Fruit fly (Drosophila melanogaster) whole organism, embryonic: ENCODE results near the gene gce.

Source experiments
- Blimp-1 ChIP-seq: fragments of 200-800 bp; sonication (Bioruptor generic); optimal IDR thresholded peaks from 3 replicates; lab custom pipeline; 2018; ENCODE audit warnings: missing biosample characterization, missing genetic modification characterization, mild to moderate bottlenecking, moderate library complexity, missing genetic modification reagents
- CG11560 ChIP-seq: fragments of 200-800 bp; sonication (Bioruptor generic); IDR thresholded peaks from 3 replicates; pipeline ENCODE4 v1.3.6; 2022; ENCODE audit warnings: missing biosample characterization, missing genetic modification characterization
- CG12071 ChIP-seq: fragments of 200-800 bp; sonication (Bioruptor generic); optimal IDR thresholded peaks from 3 replicates; lab custom pipeline; 2018; ENCODE audit warnings: missing biosample characterization, mild to moderate bottlenecking, missing genetic modification characterization
- CG13424 ChIP-seq: fragments of 200-800 bp; sonication (Bioruptor generic); optimal IDR thresholded peaks from 2 replicates; lab custom pipeline; 2019; ENCODE audit warnings: missing biosample characterization, mild to moderate bottlenecking, missing genetic modification characterization, moderate library complexity
- CG15073 ChIP-seq: fragments of 200-800 bp; sonication (Bioruptor generic); optimal IDR thresholded peaks from 2 replicates; lab custom pipeline; 2016; ENCODE audit warnings: missing biosample characterization, missing genetic modification characterization
- CG15696 ChIP-seq: fragments of 200-800 bp; sonication (Bioruptor generic); optimal IDR thresholded peaks from 2 replicates; lab custom pipeline; 2019; ENCODE audit warnings: missing biosample characterization, mild to moderate bottlenecking, missing genetic modification characterization, moderate library complexity
- CG1647 ChIP-seq: fragments of 200-800 bp; sonication (Bioruptor generic); optimal IDR thresholded peaks from 3 replicates; lab custom pipeline; 2016; ENCODE audit warnings: missing biosample characterization, missing genetic modification characterization
- CG16813 ChIP-seq: fragments of 200-800 bp; sonication (Bioruptor generic); IDR thresholded peaks from 3 replicates; pipeline ENCODE4 v1.3.6; 2022; ENCODE audit warnings: missing biosample characterization, missing genetic modification characterization; ENCODE audit not compliant: partially characterized antibody
- CG17328 ChIP-seq: fragments of 200-800 bp; sonication (Bioruptor generic); IDR thresholded peaks from 2 replicates; pipeline ENCODE4 v1.3.6; 2022; ENCODE audit warnings: missing biosample characterization, missing genetic modification characterization
- CG17359 ChIP-seq: fragments of 200-800 bp; sonication (Bioruptor generic); optimal IDR thresholded peaks from 3 replicates; lab custom pipeline; 2018; ENCODE audit warnings: missing biosample characterization, mild to moderate bottlenecking, missing genetic modification characterization, moderate library complexity
- CG17912 ChIP-seq: fragments of 200-800 bp; sonication (Bioruptor generic); optimal IDR thresholded peaks from 2 replicates; lab custom pipeline; 2018; ENCODE audit warnings: missing biosample characterization, mild to moderate bottlenecking, missing genetic modification characterization
- CG18262 ChIP-seq: fragments of 200-800 bp; optimal IDR thresholded peaks from 3 replicates; lab custom pipeline; 2019; ENCODE audit warnings: missing biosample characterization, mild to moderate bottlenecking, missing genetic modification characterization, moderate library complexity
- CG2875 ChIP-seq: fragments of 200-800 bp; sonication (Bioruptor generic); optimal IDR thresholded peaks from 2 replicates; lab custom pipeline; 2017; ENCODE audit warnings: missing biosample characterization, mild to moderate bottlenecking, missing genetic modification characterization, missing genetic modification reagents
- CG30403 ChIP-seq: fragments of 200-800 bp; sonication (Bioruptor generic); optimal IDR thresholded peaks from 3 replicates; lab custom pipeline; 2016; ENCODE audit warnings: missing biosample characterization, missing genetic modification characterization
- CG3065 ChIP-seq: fragments of 200-800 bp; sonication (Bioruptor generic); optimal IDR thresholded peaks from 2 replicates; lab custom pipeline; 2016; ENCODE audit warnings: missing biosample characterization, missing genetic modification characterization
- CG4282 ChIP-seq: fragments of 200-800 bp; sonication (Bioruptor generic); optimal IDR thresholded peaks from 2 replicates; lab custom pipeline; 2016; ENCODE audit warnings: missing biosample characterization, missing genetic modification characterization
- CG4328 ChIP-seq: fragments of 200-800 bp; sonication (Bioruptor generic); optimal IDR thresholded peaks from 3 replicates; lab custom pipeline; 2017; ENCODE audit warnings: missing biosample characterization, missing genetic modification reagents, missing genetic modification characterization
- CG4424 ChIP-seq: fragments of 200-800 bp; sonication (Bioruptor generic); optimal IDR thresholded peaks from 3 replicates; lab custom pipeline; 2016; ENCODE audit warnings: missing biosample characterization, missing genetic modification characterization
- CG6689 ChIP-seq: fragments of 200-800 bp; sonication (Bioruptor generic); IDR thresholded peaks from 2 replicates; pipeline ENCODE4 v1.3.6; 2022; ENCODE audit warnings: missing biosample characterization, missing genetic modification characterization
- CG7839 ChIP-seq: fragments of 200-800 bp; sonication (Bioruptor generic); optimal IDR thresholded peaks from 3 replicates; lab custom pipeline; 2018; ENCODE audit warnings: missing biosample characterization, mild to moderate bottlenecking, missing genetic modification characterization, moderate library complexity
- CG8359 ChIP-seq: fragments of 200-800 bp; sonication (Bioruptor generic); optimal IDR thresholded peaks from 2 replicates; lab custom pipeline; 2017; ENCODE audit warnings: missing biosample characterization, mild to moderate bottlenecking, missing genetic modification characterization, borderline replicate concordance
- CkIIα-i1 ChIP-seq: fragments of 200-800 bp; sonication (Bioruptor generic); IDR thresholded peaks from 2 replicates; pipeline ENCODE4 v1.3.6; 2022; ENCODE audit warnings: missing biosample characterization, missing genetic modification characterization
- Dp ChIP-seq: fragments of 200-800 bp; sonication (Bioruptor generic); optimal IDR thresholded peaks from 2 replicates; lab custom pipeline; 2018; ENCODE audit warnings: missing biosample characterization, mild to moderate bottlenecking, missing genetic modification characterization, moderate library complexity
- Dref ChIP-seq: fragments of 200-800 bp; sonication (Bioruptor generic); IDR thresholded peaks from 2 replicates; pipeline ENCODE4 v1.3.6; 2022; ENCODE audit warnings: missing biosample characterization, missing genetic modification characterization
- E2f1 ChIP-seq: fragments of 200-800 bp; sonication (Bioruptor generic); IDR thresholded peaks from 2 replicates; pipeline ENCODE4 v1.3.6; 2022; ENCODE audit warnings: missing biosample characterization, missing genetic modification characterization
- Elba2 ChIP-seq: fragments of 200-800 bp; sonication (Bioruptor generic); optimal IDR thresholded peaks from 3 replicates; lab custom pipeline; 2016; ENCODE audit warnings: missing biosample characterization, missing genetic modification characterization
- Fer1 ChIP-seq: fragments of 200-800 bp; sonication (Bioruptor generic); optimal IDR thresholded peaks from 2 replicates; lab custom pipeline; 2017; ENCODE audit warnings: missing biosample characterization, mild to moderate bottlenecking, missing genetic modification characterization
- Kr ChIP-seq: fragments of 200-800 bp; sonication (Bioruptor generic); optimal IDR thresholded peaks from 2 replicates; lab custom pipeline; 2017; ENCODE audit warnings: missing biosample characterization, mild to moderate bottlenecking, missing genetic modification characterization
- Oaz ChIP-seq: fragments of 200-800 bp; sonication (Bioruptor generic); IDR thresholded peaks from 2 replicates; pipeline ENCODE4 v1.3.6; 2022; ENCODE audit warnings: missing biosample characterization, missing genetic modification characterization
- Opbp ChIP-seq: fragments of 200-800 bp; sonication (Bioruptor generic); IDR thresholded peaks from 3 replicates; pipeline ENCODE4 v1.3.6; 2022; ENCODE audit warnings: missing biosample characterization, missing genetic modification characterization; ENCODE audit not compliant: partially characterized antibody
- ac ChIP-seq: fragments of 200-800 bp; sonication (Bioruptor generic); optimal IDR thresholded peaks from 3 replicates; lab custom pipeline; 2017; ENCODE audit warnings: missing biosample characterization, mild to moderate bottlenecking, missing genetic modification characterization
- aop ChIP-seq: fragments of 200-800 bp; sonication (Bioruptor generic); IDR thresholded peaks from 2 replicates; pipeline ENCODE4 v1.3.6; 2022; ENCODE audit warnings: missing biosample characterization, missing genetic modification characterization
- ara ChIP-seq: fragments of 200-800 bp; sonication (Bioruptor generic); IDR thresholded peaks from 2 replicates; pipeline ENCODE4 v1.3.6; 2022; ENCODE audit warnings: missing biosample characterization, missing genetic modification characterization
- chm ChIP-seq: fragments of 200-800 bp; sonication (Bioruptor generic); IDR thresholded peaks from 2 replicates; pipeline ENCODE4 v1.3.6; 2022; ENCODE audit warnings: missing biosample characterization, missing genetic modification characterization
- chn ChIP-seq: fragments of 200-800 bp; sonication (Bioruptor generic); optimal IDR thresholded peaks from 2 replicates; lab custom pipeline; 2016; ENCODE audit warnings: missing biosample characterization, missing genetic modification characterization
- ewg ChIP-seq: fragments of 200-800 bp; sonication (Bioruptor generic); optimal IDR thresholded peaks from 3 replicates; lab custom pipeline; 2017; ENCODE audit warnings: mild to moderate bottlenecking, missing biosample characterization, missing genetic modification reagents, missing genetic modification characterization
- fd3F ChIP-seq: fragments of 200-800 bp; sonication (Bioruptor generic); optimal IDR thresholded peaks from 2 replicates; lab custom pipeline; 2018; ENCODE audit warnings: missing biosample characterization, mild to moderate bottlenecking, missing genetic modification characterization, moderate library complexity
- fd64A ChIP-seq: fragments of 200-800 bp; sonication (Bioruptor generic); optimal IDR thresholded peaks from 3 replicates; lab custom pipeline; 2018; ENCODE audit warnings: missing biosample characterization, mild to moderate bottlenecking, missing genetic modification characterization
- gcm ChIP-seq: fragments of 200-800 bp; sonication (Bioruptor generic); optimal IDR thresholded peaks from 2 replicates; lab custom pipeline; 2019; ENCODE audit warnings: missing biosample characterization, mild to moderate bottlenecking, missing genetic modification characterization, moderate library complexity
- grn ChIP-seq: fragments of 200-800 bp; sonication (Bioruptor generic); optimal IDR thresholded peaks from 3 replicates; lab custom pipeline; 2017; ENCODE audit warnings: missing biosample characterization, missing genetic modification characterization
- gro ChIP-seq: fragments of 200-800 bp; sonication (Bioruptor generic); optimal IDR thresholded peaks from 2 replicates; lab custom pipeline; 2016; ENCODE audit warnings: missing biosample characterization, missing genetic modification characterization
- kah ChIP-seq: fragments of 200-800 bp; sonication (Bioruptor generic); optimal IDR thresholded peaks from 2 replicates; lab custom pipeline; 2018; ENCODE audit warnings: missing biosample characterization, mild to moderate bottlenecking, missing genetic modification characterization
- nau ChIP-seq: fragments of 200-800 bp; sonication (Bioruptor generic); optimal IDR thresholded peaks from 3 replicates; lab custom pipeline; 2017; ENCODE audit warnings: missing biosample characterization, mild to moderate bottlenecking, missing genetic modification characterization, missing genetic modification reagents
- peb ChIP-seq: fragments of 200-800 bp; sonication (Bioruptor generic); IDR thresholded peaks from 2 replicates; pipeline ENCODE4 v1.3.6; 2022; ENCODE audit warnings: missing biosample characterization, missing genetic modification characterization
- ro ChIP-seq: fragments of 200-800 bp; sonication (Bioruptor generic); IDR thresholded peaks from 2 replicates; pipeline ENCODE4 v1.3.6; 2022; ENCODE audit warnings: missing biosample characterization, missing genetic modification characterization
- row ChIP-seq: fragments of 200-800 bp; sonication (Bioruptor generic); IDR thresholded peaks from 3 replicates; pipeline ENCODE4 v1.3.6; 2022; ENCODE audit warnings: missing biosample characterization, missing genetic modification characterization
- schlank ChIP-seq: fragments of 200-800 bp; sonication (Bioruptor generic); optimal IDR thresholded peaks from 2 replicates; lab custom pipeline; 2018; ENCODE audit warnings: missing biosample characterization, mild to moderate bottlenecking, missing genetic modification characterization
- sens-2 ChIP-seq: fragments of 200-800 bp; sonication (Bioruptor generic); IDR thresholded peaks from 2 replicates; pipeline ENCODE4 v1.3.6; 2022; ENCODE audit warnings: missing biosample characterization, missing genetic modification characterization
- tup ChIP-seq: fragments of 200-800 bp; sonication (Bioruptor generic); optimal IDR thresholded peaks from 2 replicates; lab custom pipeline; 2016; ENCODE audit warnings: missing biosample characterization, mild to moderate bottlenecking, missing genetic modification characterization, moderate library complexity
- zfh2 ChIP-seq: fragments of 200-800 bp; sonication (Bioruptor generic); optimal IDR thresholded peaks from 2 replicates; lab custom pipeline; 2016; ENCODE audit warnings: missing biosample characterization, missing genetic modification characterization

gce gene

DNA sequence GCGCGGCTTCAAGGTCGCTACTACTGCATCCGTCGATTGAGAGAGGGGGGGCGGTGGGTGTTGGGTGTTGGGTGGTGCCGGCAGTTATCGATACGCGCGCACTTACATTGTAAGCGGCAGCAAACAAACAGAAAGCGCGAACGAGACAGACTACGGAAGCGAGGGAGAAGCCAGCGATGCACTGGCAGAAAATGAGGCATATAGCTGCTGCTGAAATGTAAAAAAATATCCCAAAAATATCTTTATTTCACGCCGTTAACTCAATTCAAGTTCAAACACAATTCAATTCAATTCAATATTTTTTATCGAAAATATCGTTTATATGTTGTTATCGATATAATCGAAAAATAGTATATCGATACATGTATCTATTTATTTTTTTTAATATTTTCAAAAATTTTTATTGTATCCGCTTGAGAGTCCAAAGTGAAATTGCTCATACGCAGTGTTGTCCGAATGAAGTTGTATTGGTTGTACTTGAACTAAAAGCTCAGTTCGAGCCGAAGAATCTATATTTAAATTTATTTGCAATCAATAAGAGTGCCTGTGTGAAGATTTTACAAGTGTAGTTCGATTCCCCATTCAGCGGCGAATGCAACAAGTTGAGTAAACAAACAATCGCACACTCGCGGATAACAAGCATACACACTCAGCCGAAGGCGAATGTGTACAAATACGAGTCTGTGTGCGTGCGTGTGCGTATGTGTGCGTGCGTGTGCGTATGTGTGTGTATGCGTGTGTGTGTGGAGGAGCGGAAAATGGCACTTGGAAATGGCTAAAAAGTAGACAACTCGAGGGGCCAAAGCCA lies 14.7 kb downstream of the gce start (continued):
- TF ChIP-seq CG17328 (GFP tag; lab: Robert Waterston, UW) (0 out of 2 replicates have a peak, but pooled peaks have one; percentile 15), schlank (tag; lab: Kevin White, UChicago) (no peak), aop (GFP tag; lab: Robert Waterston, UW) (no peak), sens-2 (GFP tag; lab: Robert Waterston, UW) (no peak), ac (no peak), grn (GFP tag; lab: Kevin White, UChicago) (no peak), CG2875 (GFP tag; lab: Kevin White, UChicago) (no peak), ewg (GFP tag; lab: Kevin White, UChicago) (peak; percentile 24), Blimp-1 (peak; percentile 3), CG6689 (GFP tag; lab: Robert Waterston, UW) (peak; percentile 29; the same call in 1 of the 2 replicates), nau (no peak), CG13424 (tag; lab: Kevin White, UChicago) (peak; percentile 31), Dp (GFP tag; lab: Kevin White, UChicago) (no peak), CG4424 (GFP tag; lab: Kevin White, UChicago) (peak; percentile 4), fd64A (GFP tag; lab: Kevin White, UChicago) (no peak), Fer1 (GFP tag; lab: Kevin White, UChicago) (peak; percentile 2), zfh2 (no peak), fd3F (GFP tag; lab: Kevin White, UChicago) (no peak), CG3065 (no peak), CG11560 (tag; lab: Robert Waterston, UW) (no peak), gro (no peak), CG7839 (tag; lab: Kevin White, UChicago) (peak; percentile 45), CG12071 (no peak), CG17359 (tag; lab: Kevin White, UChicago) (peak; percentile 30), Opbp (GFP tag; lab: Robert Waterston, UW) (no peak), chn (GFP tag; lab: Kevin White, UChicago) (no peak), CG4328 (GFP tag; lab: Kevin White, UChicago) (no peak), ro (GFP tag; lab: Robert Waterston, UW) (no peak), Dref (GFP tag; lab: Robert Waterston, UW) (no peak), tup (GFP tag; lab: Kevin White, UChicago) (no peak), CG4282 (GFP tag; lab: Kevin White, UChicago) (no peak), CG18262 (tag; lab: Kevin White, UChicago) (peak; percentile 53), CG30403 (GFP tag; lab: Kevin White, UChicago) (peak; percentile 54), kah (GFP tag; lab: Kevin White, UChicago) (no peak), CG16813 (GFP tag; lab: Robert Waterston, UW) (no peak), peb (GFP tag; lab: Robert Waterston, UW) (no peak), CG15696 (tag; lab: Kevin White, UChicago) (no peak), ara (GFP tag; lab: Robert Waterston, UW) (no peak), Kr (GFP tag; lab: Kevin White, UChicago) (no peak), row (GFP tag; lab: Robert Waterston, UW) (peak; percentile 48; the same call in 1 of the 3 replicates), gcm (no peak), CG15073 (GFP tag; lab: Kevin White, UChicago) (no peak), CG8359 (GFP tag; lab: Kevin White, UChicago) (no peak), Elba2 (no peak), CkIIα-i1 (GFP tag; lab: Robert Waterston, UW) (no peak), Oaz (GFP tag; lab: Robert Waterston, UW) (no peak), E2f1 (GFP tag; lab: Robert Waterston, UW) (no peak), chm (no peak), CG17912 (GFP tag; lab: Kevin White, UChicago) (no peak), CG1647 (GFP tag; lab: Kevin White, UChicago) (no peak)
